Fruit fly (Drosophila melanogaster): Measurements from ENCODE around the gene Dci.
A peak's percentile ranks its signal among the peaks of the same experiment; 100 is the strongest.

Dci gene

dm6 chr3L:824444-824843 is 26.7 kb upstream of the Dci start (continued):
- TF ChIP-seq CG17802 (tag; optimal IDR thresholded peaks at IDR 0.05) (no peak), CG16815 (GFP tag; optimal IDR thresholded peaks at IDR 0.05) (no peak), sna (GFP tag; IDR thresholded peaks at IDR 0.05; ENCODE audit: partially characterized antibody) (no peak), CG11456 (GFP tag; IDR thresholded peaks at IDR 0.05) (no peak), prd (optimal IDR thresholded peaks at IDR 0.05) (no peak), prd (GFP tag; IDR thresholded peaks at IDR 0.05) (peak; percentile 39; the same call in 1 of the 3 replicates), Antp (GFP tag; optimal IDR thresholded peaks at IDR 0.05) (peak; percentile 19), CG31441 (GFP tag; IDR thresholded peaks at IDR 0.05) (peak; percentile 60), dpn (GFP tag; optimal IDR thresholded peaks at IDR 0.05) (peak; percentile 1 to 2), CG12769 (tag; optimal IDR thresholded peaks at IDR 0.05) (no peak), CG10274 (GFP tag; optimal IDR thresholded peaks at IDR 0.05) (no peak), Abd-B (GFP tag; optimal IDR thresholded peaks at IDR 0.05) (no peak), NFAT (GFP tag; IDR thresholded peaks at IDR 0.05) (no peak), CG14860 (GFP tag; IDR thresholded peaks at IDR 0.05; ENCODE audit: partially characterized antibody) (no peak), Ets65A (GFP tag) (peak; percentile 88), Sry-β (GFP tag; optimal IDR thresholded peaks at IDR 0.05) (no peak), ATbp (GFP tag; optimal IDR thresholded peaks at IDR 0.05) (peak; percentile 27), B-H1 (GFP tag; IDR thresholded peaks at IDR 0.05) (no peak; the same call in 2 of the 3 replicates), sisA (GFP tag; IDR thresholded peaks at IDR 0.05) (peak; percentile 37), YL-1 (GFP tag; optimal IDR thresholded peaks at IDR 0.05) (no peak), Mad (GFP tag; optimal IDR thresholded peaks at IDR 0.05) (no peak), Lhr (GFP tag; optimal IDR thresholded peaks at IDR 0.05) (no peak), esg (GFP tag; conservative IDR thresholded peaks at IDR 0.05) (no peak), Poxn (GFP tag; IDR thresholded peaks at IDR 0.05) (no peak), nmo (GFP tag; optimal IDR thresholded peaks at IDR 0.05) (peak; percentile 29), ci (GFP tag; IDR thresholded peaks at IDR 0.05) (peak; percentile 53; the same call in 2 of the 3 replicates), pum (GFP tag; optimal IDR thresholded peaks at IDR 0.05) (no peak), Drgx (GFP tag; IDR thresholded peaks at IDR 0.05) (peak; percentile 79), sens (GFP tag) (peak; percentile 82), CG17186 (GFP tag; optimal IDR thresholded peaks at IDR 0.05) (peak; percentile 5), CG14710 (tag; optimal IDR thresholded peaks at IDR 0.05) (peak; percentile 11), D (optimal IDR thresholded peaks at IDR 0.05) (no peak), D (GFP tag; optimal IDR thresholded peaks at IDR 0.05) (no peak), HHEX (GFP tag; optimal IDR thresholded peaks at IDR 0.05) (no peak), Hey (tag; optimal IDR thresholded peaks at IDR 0.05) (no peak), CG1233 (GFP tag; optimal IDR thresholded peaks at IDR 0.05) (peak; percentile 48), Xbp1 (GFP tag; optimal IDR thresholded peaks at IDR 0.05) (peak; percentile 12), CG12236 (GFP tag; optimal IDR thresholded peaks at IDR 0.05) (no peak), CG2678 (tag; optimal IDR thresholded peaks at IDR 0.05) (peak; percentile 51), Xrp1 (GFP tag; IDR thresholded peaks at IDR 0.05) (0 out of 2 replicates have a peak, but pooled peaks have one; percentile 21), CG2875 (GFP tag; optimal IDR thresholded peaks at IDR 0.05) (no peak), CG10959 (GFP tag; IDR thresholded peaks at IDR 0.05) (no peak), Atf3 (GFP tag; optimal IDR thresholded peaks at IDR 0.05) (no peak), sr (GFP tag; IDR thresholded peaks at IDR 0.05) (no peak), CG17612 (GFP tag; IDR thresholded peaks at IDR 0.05) (no peak), jumu (GFP tag; optimal IDR thresholded peaks at IDR 0.05) (no peak), hkb (optimal IDR thresholded peaks at IDR 0.05) (no peak), hkb (GFP tag; IDR thresholded peaks at IDR 0.05) (0 out of 2 replicates have a peak, but pooled peaks have one; percentile 16), CG8290 (GFP tag; optimal IDR thresholded peaks at IDR 0.05) (no peak), CG8290 (tag; optimal IDR thresholded peaks at IDR 0.05) (no peak)

Measured in whole organism, embryonic.